Fruit fly (Drosophila melanogaster) whole organism, adult: Measurements from ENCODE around the gene CG42819.

Experiments used
- CG12768 ChIP-seq: fragments of 200-800 bp; sonication (Bioruptor generic); optimal IDR thresholded peaks from 2 replicates; lab custom pipeline; 2017; ENCODE audit warnings: missing biosample characterization, missing genetic modification characterization, mild to moderate bottlenecking, moderate library complexity, missing genetic modification reagents
- CG1620 ChIP-seq: fragments of 200-800 bp; sonication (Bioruptor generic); optimal IDR thresholded peaks from 2 replicates; lab custom pipeline; 2016; ENCODE audit warnings: missing biosample characterization, missing genetic modification characterization
- Crg-1 ChIP-seq: fragments of 200-800 bp; sonication (Bioruptor generic); optimal IDR thresholded peaks from 2 replicates; lab custom pipeline; 2016; ENCODE audit warnings: missing biosample characterization, missing genetic modification characterization
- Hr96 ChIP-seq: fragments of 200-800 bp; sonication (Bioruptor generic); optimal IDR thresholded peaks from 2 replicates; lab custom pipeline; 2016; ENCODE audit warnings: missing biosample characterization, missing genetic modification characterization
- Mnt ChIP-seq: fragments of 200-800 bp; sonication (Bioruptor generic); optimal IDR thresholded peaks from 2 replicates; lab custom pipeline; 2016; ENCODE audit warnings: missing biosample characterization, mild to moderate bottlenecking, missing genetic modification characterization
- bab1 ChIP-seq: fragments of 200-800 bp; sonication (Bioruptor generic); optimal IDR thresholded peaks from 3 replicates; lab custom pipeline; 2019; ENCODE audit warnings: missing biosample characterization, mild to moderate bottlenecking, missing genetic modification characterization, moderate library complexity
- kay ChIP-seq: fragments of 200-800 bp; sonication (Bioruptor generic); peaks from one replicate; lab custom pipeline; 2016; ENCODE audit warnings: missing biosample characterization, missing genetic modification characterization, borderline replicate concordance
- ovo ChIP-seq: fragments of 200-800 bp; sonication (Bioruptor generic); optimal IDR thresholded peaks from 2 replicates; lab custom pipeline; 2016; ENCODE audit warnings: missing biosample characterization, missing genetic modification characterization
- pad ChIP-seq: fragments of 200-800 bp; sonication (Bioruptor generic); optimal IDR thresholded peaks from 3 replicates; lab custom pipeline; 2017; ENCODE audit warnings: missing biosample characterization, missing genetic modification characterization, mild to moderate bottlenecking, moderate library complexity, missing genetic modification reagents
- toe ChIP-seq: fragments of 200-800 bp; sonication (Bioruptor generic); optimal IDR thresholded peaks from 2 replicates; lab custom pipeline; 2016; ENCODE audit warnings: missing biosample characterization, missing genetic modification characterization

dm6 chr2L:8417562-8417961 is 28.4 kb upstream of the CG42819 start:
- TF ChIP-seq pad (no peak), Hr96 (no peak), ovo (GFP tag; lab: Kevin White, UChicago) (no peak), kay (GFP tag; lab: Kevin White, UChicago) (no peak), Crg-1 (no peak), CG12768 (GFP tag; lab: Kevin White, UChicago) (no peak), toe (GFP tag; lab: Kevin White, UChicago) (no peak), Mnt (GFP tag; lab: Kevin White, UChicago) (no peak), bab1 (GFP tag; lab: Kevin White, UChicago) (no peak), CG1620 (GFP tag; lab: Kevin White, UChicago) (no peak)
